Worm (Caenorhabditis elegans) whole organism, mixed stage, embryonic: ENCODE data around the gene Y55D9A.2.

Experiments used
- M03D4.4 ChIP-seq: sonication (generic microtip); optimal IDR thresholded peaks from 2 replicates; lab custom pipeline; 2017; ENCODE audit warnings: mild to moderate bottlenecking, missing genetic modification characterization, missing compliant biosample characterization
- bed-3 ChIP-seq: fragments of 200-800 bp; sonication (Bioruptor generic); optimal IDR thresholded peaks from 3 replicates; lab custom pipeline; 2018; ENCODE audit warnings: mild to moderate bottlenecking, missing genetic modification characterization, moderate library complexity, missing compliant biosample characterization
- blmp-1 ChIP-seq: fragments of 150-350 bp; optimal IDR thresholded peaks from 2 replicates; lab custom pipeline; 2014; ENCODE audit warnings: missing biosample characterization, missing genetic modification characterization
- ceh-39 ChIP-seq: fragments of 150-350 bp; optimal IDR thresholded peaks from 2 replicates; lab custom pipeline; 2014; ENCODE audit warnings: missing biosample characterization, missing genetic modification characterization
- ceh-43 ChIP-seq: fragments of 200-800 bp; sonication (Bioruptor generic); optimal IDR thresholded peaks from 2 replicates; lab custom pipeline; 2018; ENCODE audit warnings: mild to moderate bottlenecking, missing genetic modification characterization, moderate library complexity, missing compliant biosample characterization
- ceh-83 ChIP-seq: fragments of 200-800 bp; sonication (Bioruptor generic); optimal IDR thresholded peaks from 2 replicates; lab custom pipeline; 2018; ENCODE audit warnings: mild to moderate bottlenecking, missing genetic modification characterization, missing compliant biosample characterization
- cnd-1 ChIP-seq: fragments of 200-800 bp; sonication (Bioruptor generic); optimal IDR thresholded peaks from 2 replicates; lab custom pipeline; 2018; ENCODE audit warnings: mild to moderate bottlenecking, missing genetic modification characterization, missing compliant biosample characterization
- drap-1 ChIP-seq: fragments of 200-800 bp; sonication (Bioruptor generic); optimal IDR thresholded peaks from 3 replicates; lab custom pipeline; 2018; ENCODE audit warnings: mild to moderate bottlenecking, missing genetic modification characterization, missing compliant biosample characterization
- elt-1 ChIP-seq: sonication (generic microtip); optimal IDR thresholded peaks from 2 replicates; lab custom pipeline; 2017; ENCODE audit warnings: missing genetic modification characterization, mild to moderate bottlenecking, missing compliant biosample characterization, antibody characterized with exemption, moderate library complexity, borderline replicate concordance; ENCODE audit not compliant: insufficient read depth
- elt-3 ChIP-seq: fragments of 150-350 bp; optimal IDR thresholded peaks from 2 replicates; lab custom pipeline; 2014; ENCODE audit warnings: missing biosample characterization, missing genetic modification characterization
- flh-1 ChIP-seq: fragments of 200-800 bp; sonication (Bioruptor generic); optimal IDR thresholded peaks from 2 replicates; lab custom pipeline; 2018; ENCODE audit warnings: mild to moderate bottlenecking, missing genetic modification characterization, moderate library complexity, missing compliant biosample characterization
- ham-2 ChIP-seq: fragments of 200-800 bp; sonication (Bioruptor generic); optimal IDR thresholded peaks from 2 replicates; lab custom pipeline; 2018; ENCODE audit warnings: mild to moderate bottlenecking, missing genetic modification characterization, missing compliant biosample characterization
- hlh-1 ChIP-seq: fragments of 150-350 bp; optimal IDR thresholded peaks from 2 replicates; lab custom pipeline; 2014; ENCODE audit warnings: missing biosample characterization, missing genetic modification reagents, missing genetic modification characterization
- lin-13 ChIP-seq: fragments of 150-350 bp; optimal IDR thresholded peaks from 2 replicates; lab custom pipeline; 2014; ENCODE audit warnings: missing biosample characterization, missing genetic modification characterization
- lin-32 ChIP-seq: fragments of 200-800 bp; sonication (Bioruptor generic); optimal IDR thresholded peaks from 2 replicates; lab custom pipeline; 2018; ENCODE audit warnings: mild to moderate bottlenecking, missing genetic modification characterization, missing compliant biosample characterization
- lsy-2 ChIP-seq: fragments of 150-350 bp; optimal IDR thresholded peaks from 2 replicates; lab custom pipeline; 2014; ENCODE audit warnings: missing biosample characterization, missing genetic modification characterization
- mab-5 ChIP-seq: fragments of 150-350 bp; optimal IDR thresholded peaks from 2 replicates; lab custom pipeline; 2014; ENCODE audit warnings: missing biosample characterization, missing genetic modification characterization
- mep-1 ChIP-seq: fragments of 150-350 bp; optimal IDR thresholded peaks from 2 replicates; lab custom pipeline; 2017; ENCODE audit warnings: missing biosample characterization, missing genetic modification reagents, missing genetic modification characterization, inconsistent platforms
- mls-2 ChIP-seq: sonication (generic microtip); optimal IDR thresholded peaks from 2 replicates; lab custom pipeline; 2016; ENCODE audit warnings: mild to moderate bottlenecking, missing genetic modification characterization, moderate library complexity, missing compliant biosample characterization
- nhr-12 ChIP-seq: fragments of 150-350 bp; optimal IDR thresholded peaks from 2 replicates; lab custom pipeline; 2014; ENCODE audit warnings: missing biosample characterization, missing genetic modification characterization
- nhr-2 ChIP-seq: fragments of 150-350 bp; optimal IDR thresholded peaks from 2 replicates; lab custom pipeline; 2014; ENCODE audit warnings: missing biosample characterization, missing genetic modification characterization
- nhr-237 ChIP-seq: fragments of 150-350 bp; optimal IDR thresholded peaks from 2 replicates; lab custom pipeline; 2014; ENCODE audit warnings: missing biosample characterization, missing genetic modification characterization
- nhr-28 ChIP-seq: fragments of 150-350 bp; optimal IDR thresholded peaks from 2 replicates; lab custom pipeline; 2014; ENCODE audit warnings: missing biosample characterization, missing genetic modification characterization
- nhr-76 ChIP-seq: sonication (generic microtip); optimal IDR thresholded peaks from 2 replicates; lab custom pipeline; 2017; ENCODE audit warnings: missing biosample characterization, missing genetic modification characterization
- pha-4 ChIP-seq: fragments of 150-350 bp; optimal IDR thresholded peaks from 2 replicates; lab custom pipeline; 2018; ENCODE audit warnings: missing biosample characterization, missing genetic modification reagents, missing genetic modification characterization
- sem-2 ChIP-seq: fragments of 200-800 bp; sonication (Bioruptor generic); optimal IDR thresholded peaks from 2 replicates; lab custom pipeline; 2018; ENCODE audit warnings: mild to moderate bottlenecking, missing genetic modification characterization, missing compliant biosample characterization
- snpc-4 ChIP-seq: fragments of 150-350 bp; optimal IDR thresholded peaks from 2 replicates; lab custom pipeline; 2014; ENCODE audit warnings: missing biosample characterization, missing genetic modification characterization
- sptf-1 ChIP-seq: sonication (generic microtip); optimal IDR thresholded peaks from 2 replicates; lab custom pipeline; 2017; ENCODE audit warnings: mild to moderate bottlenecking, missing genetic modification characterization, moderate library complexity, missing compliant biosample characterization
- unc-120 ChIP-seq: sonication (generic microtip); optimal IDR thresholded peaks from 2 replicates; lab custom pipeline; 2017; ENCODE audit warnings: missing genetic modification characterization, missing compliant biosample characterization; ENCODE audit not compliant: poor library complexity, severe bottlenecking
- unc-39 ChIP-seq: fragments of 150-350 bp; optimal IDR thresholded peaks from 2 replicates; lab custom pipeline; 2014; ENCODE audit warnings: missing biosample characterization, missing genetic modification characterization
- unc-62 ChIP-seq: fragments of 150-350 bp; optimal IDR thresholded peaks from 2 replicates; lab custom pipeline; 2014; ENCODE audit warnings: missing biosample characterization, missing genetic modification reagents, missing genetic modification characterization
- zip-8 ChIP-seq: fragments of 150-350 bp; optimal IDR thresholded peaks from 2 replicates; lab custom pipeline; 2014; ENCODE audit warnings: missing biosample characterization, missing genetic modification characterization
- ztf-11 ChIP-seq: fragments of 150-350 bp; optimal IDR thresholded peaks from 2 replicates; lab custom pipeline; 2014; ENCODE audit warnings: missing biosample characterization, missing genetic modification characterization

The Y55D9A.2 gene

ce11 chrIV:12614624-12615023 lies 9.4 kb upstream of the Y55D9A.2 start, which contains the start of gene efa-6:
TSS of gene efa-6 (minus strand) at chrIV:12614724.
- TF ChIP-seq pha-4 (tag; lab: Kevin White, UChicago): no peak
- TF ChIP-seq bed-3 (GFP tag; lab: Kevin White, UChicago): no peak
- no peak for TF ChIP-seq mep-1
- no peak for TF ChIP-seq lsy-2 (tag; lab: Kevin White, UChicago)
- no peak for TF ChIP-seq ceh-83 (GFP tag; lab: Kevin White, UChicago)
- TF ChIP-seq nhr-28 (tag; lab: Kevin White, UChicago): no peak
- no peak for TF ChIP-seq mab-5 (tag; lab: Kevin White, UChicago)
- no peak for TF ChIP-seq flh-1 (GFP tag; lab: Kevin White, UChicago)
- TF ChIP-seq snpc-4 (tag; lab: Kevin White, UChicago): no peak
- no peak for TF ChIP-seq ztf-11
- no peak for TF ChIP-seq ceh-39 (tag; lab: Kevin White, UChicago)
- TF ChIP-seq unc-62 (GFP tag; lab: Kevin White, UChicago): no peak

ce11 chrIV:12600941-12601340 lies 4.3 kb downstream of the Y55D9A.2 start:
- TF ChIP-seq mep-1 (no peak), M03D4.4 (tag; lab: Kevin White, UChicago) (no peak), sptf-1 (tag; lab: Kevin White, UChicago) (no peak), nhr-237 (no peak), zip-8 (tag; lab: Kevin White, UChicago) (no peak), lin-32 (GFP tag; lab: Kevin White, UChicago) (no peak), nhr-2 (tag; lab: Kevin White, UChicago) (no peak), unc-120 (tag; lab: Kevin White, UChicago) (no peak), unc-39 (tag; lab: Kevin White, UChicago) (no peak), lsy-2 (tag; lab: Kevin White, UChicago) (no peak), blmp-1 (tag; lab: Kevin White, UChicago) (no peak), snpc-4 (tag; lab: Kevin White, UChicago) (no peak), ceh-39 (tag; lab: Kevin White, UChicago) (no peak), lin-13 (tag; lab: Kevin White, UChicago) (no peak), ceh-83 (GFP tag; lab: Kevin White, UChicago) (no peak), mab-5 (tag; lab: Kevin White, UChicago) (no peak), unc-62 (GFP tag; lab: Kevin White, UChicago) (no peak), cnd-1 (tag; lab: Kevin White, UChicago) (no peak), ceh-43 (GFP tag; lab: Kevin White, UChicago) (no peak)

ce11 chrIV:12599158-12599557 lies 6.1 kb downstream of the Y55D9A.2 start, which contains the start of gene pgp-1:
TSS of gene pgp-1 (minus strand) at chrIV:12599169.
- no peak for TF ChIP-seq elt-1 (tag; lab: Kevin White, UChicago)
- TF ChIP-seq elt-3 (tag; lab: Kevin White, UChicago): no peak
- TF ChIP-seq drap-1 (GFP tag; lab: Kevin White, UChicago): no peak
- no peak for TF ChIP-seq M03D4.4 (tag; lab: Kevin White, UChicago)
- no peak for TF ChIP-seq hlh-1 (tag; lab: Kevin White, UChicago)
- TF ChIP-seq pha-4 (tag; lab: Kevin White, UChicago): no peak
- no peak for TF ChIP-seq blmp-1 (tag; lab: Kevin White, UChicago)
- TF ChIP-seq nhr-12 (tag; lab: Kevin White, UChicago): no peak
- no peak for TF ChIP-seq lin-32 (GFP tag; lab: Kevin White, UChicago)
- no peak for TF ChIP-seq ceh-83 (GFP tag; lab: Kevin White, UChicago)
- no peak for TF ChIP-seq ceh-43 (GFP tag; lab: Kevin White, UChicago)
- no peak for TF ChIP-seq ceh-39 (tag; lab: Kevin White, UChicago)
- TF ChIP-seq sptf-1 (tag; lab: Kevin White, UChicago): no peak
- TF ChIP-seq mep-1: no peak
- no peak for TF ChIP-seq unc-120 (tag; lab: Kevin White, UChicago)
- TF ChIP-seq zip-8 (tag; lab: Kevin White, UChicago): no peak
- TF ChIP-seq cnd-1 (tag; lab: Kevin White, UChicago): no peak
- TF ChIP-seq snpc-4 (tag; lab: Kevin White, UChicago): no peak
- TF ChIP-seq mab-5 (tag; lab: Kevin White, UChicago): no peak
- no peak for TF ChIP-seq sem-2 (GFP tag; lab: Kevin White, UChicago)

ce11 chrIV:12596960-12597359 lies 8.3 kb downstream of the Y55D9A.2 start:
- TF ChIP-seq nhr-12 (tag; lab: Kevin White, UChicago) (no peak), ceh-39 (tag; lab: Kevin White, UChicago) (no peak), mab-5 (tag; lab: Kevin White, UChicago) (no peak), ceh-43 (GFP tag; lab: Kevin White, UChicago) (no peak), nhr-76 (tag; lab: Kevin White, UChicago) (no peak), elt-3 (tag; lab: Kevin White, UChicago) (no peak), unc-62 (GFP tag; lab: Kevin White, UChicago) (no peak), blmp-1 (tag; lab: Kevin White, UChicago) (no peak), unc-120 (tag; lab: Kevin White, UChicago) (no peak), sem-2 (GFP tag; lab: Kevin White, UChicago) (no peak), mls-2 (tag; lab: Kevin White, UChicago) (no peak), lin-13 (tag; lab: Kevin White, UChicago) (no peak), ham-2 (GFP tag; lab: Kevin White, UChicago) (no peak), elt-1 (tag; lab: Kevin White, UChicago) (no peak), ztf-11 (no peak), cnd-1 (tag; lab: Kevin White, UChicago) (no peak), mep-1 (no peak), nhr-2 (tag; lab: Kevin White, UChicago) (no peak)
